Fruit fly (Drosophila melanogaster): Measurements from ENCODE around the gene kat-60L1.

DNA sequence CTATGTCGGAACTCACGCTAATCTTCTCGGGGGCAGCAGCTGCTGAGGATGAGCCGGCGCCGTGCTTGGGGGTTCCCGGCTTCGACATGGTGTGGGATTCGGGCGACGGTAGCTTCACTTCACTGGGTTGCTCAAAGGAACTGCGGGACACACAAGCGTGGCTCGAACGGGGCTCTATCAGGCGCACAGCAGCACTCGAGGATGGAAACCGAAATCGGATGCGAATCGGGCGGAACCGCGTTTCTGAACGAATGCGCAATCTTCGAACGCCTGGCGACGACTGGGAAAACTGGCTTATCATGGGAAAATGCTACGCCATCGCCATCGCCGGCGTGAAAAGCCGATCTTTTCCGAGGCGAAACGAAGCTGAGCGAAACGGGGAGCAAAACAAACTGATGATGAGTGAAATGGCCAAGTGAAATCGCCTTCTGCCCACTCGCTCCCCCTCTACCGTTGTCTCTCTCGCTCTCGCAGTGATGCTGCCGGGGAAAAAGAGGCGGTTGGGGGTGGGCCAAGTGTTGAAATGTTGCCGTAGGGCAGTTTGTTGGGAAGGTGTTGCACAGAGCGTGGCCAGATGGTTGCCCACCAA, 9.9 kb upstream of the kat-60L1 start:
- TF ChIP-seq CG8478 (optimal IDR thresholded peaks at IDR 0.05) (no peak), EcR (GFP tag; optimal IDR thresholded peaks at IDR 0.05) (no peak), psq (optimal IDR thresholded peaks at IDR 0.05) (no peak)
